Worm (Caenorhabditis elegans) whole organism, L4/young adult: Measurements from ENCODE around the gene egl-26.

ENCODE experiments used
- W03F9.2 ChIP-seq: fragments of 150-350 bp; optimal IDR thresholded peaks from 2 replicates; lab custom pipeline; 2014; ENCODE audit warnings: missing biosample characterization, missing genetic modification characterization
- dao-5 ChIP-seq: sonication (generic microtip); optimal IDR thresholded peaks from 2 replicates; lab custom pipeline; 2016; ENCODE audit warnings: missing genotype, missing genetic modification characterization, moderate library complexity, missing compliant biosample characterization
- him-1 ChIP-seq: sonication (generic microtip); optimal IDR thresholded peaks from 2 replicates; lab custom pipeline; 2016; ENCODE audit warnings: missing genotype, missing genetic modification reagents, missing genetic modification characterization, missing compliant biosample characterization

egl-26 gene

ce11 chrII:69354-69753 is at the start of gene egl-26:
Gene egl-26 (plus strand): TSS chrII:69654.
- TF ChIP-seq dao-5 (tag; lab: Kevin White, UChicago) (no peak), him-1 (tag; lab: Kevin White, UChicago) (no peak), W03F9.2 (tag; lab: Kevin White, UChicago) (no peak)

- no peak for TF ChIP-seq W03F9.2 (tag; lab: Kevin White, UChicago)
- no peak for TF ChIP-seq him-1 (tag; lab: Kevin White, UChicago)
- no peak for TF ChIP-seq dao-5 (tag; lab: Kevin White, UChicago)
These were observed 47.5 kb upstream of the egl-26 start for ce11 chrII:21953-22352.

ce11 chrII:23025-23424 is 46.4 kb upstream of the egl-26 start, which contains the start of gene sqt-2:
Gene sqt-2 (plus strand): TSS chrII:23325.
- no peak for TF ChIP-seq him-1 (tag; lab: Kevin White, UChicago)
- TF ChIP-seq dao-5 (tag; lab: Kevin White, UChicago): no peak
- no peak for TF ChIP-seq W03F9.2 (tag; lab: Kevin White, UChicago)

ce11 chrII:23739-24138 is 45.7 kb upstream of the egl-26 start:
- TF ChIP-seq dao-5 (tag; lab: Kevin White, UChicago): no peak
- no peak for TF ChIP-seq W03F9.2 (tag; lab: Kevin White, UChicago)
- no peak for TF ChIP-seq him-1 (tag; lab: Kevin White, UChicago)

- TF ChIP-seq W03F9.2 (tag; lab: Kevin White, UChicago) (peak; percentile 73), dao-5 (tag; lab: Kevin White, UChicago) (no peak)
These were observed 44.9 kb upstream of the egl-26 start, which contains the start of gene enee-1 for ce11 chrII:24559-24998. Gene enee-1 (plus strand): TSS chrII:24666.

- no peak for TF ChIP-seq him-1 (tag; lab: Kevin White, UChicago)
- TF ChIP-seq W03F9.2 (tag; lab: Kevin White, UChicago): no peak
- no peak for TF ChIP-seq dao-5 (tag; lab: Kevin White, UChicago)
These were observed 41.2 kb upstream of the egl-26 start, which contains the start of gene F23F1.4 for ce11 chrII:28283-28682. Gene F23F1.4 (minus strand): TSS chrII:28423.

ce11 chrII:29578-29977 is 39.9 kb upstream of the egl-26 start:
- TF ChIP-seq dao-5 (tag; lab: Kevin White, UChicago) (no peak), him-1 (tag; lab: Kevin White, UChicago) (no peak), W03F9.2 (tag; lab: Kevin White, UChicago) (no peak)

- TF ChIP-seq dao-5 (tag; lab: Kevin White, UChicago): no peak
These were observed 37.9 kb upstream of the egl-26 start, which contains the start of the genes F23F1.5 and fbxc-54 for ce11 chrII:31521-31920. Gene F23F1.5 (minus strand): TSS chrII:31584. Gene fbxc-54 (plus strand): TSS chrII:31719.

ce11 chrII:33904-34303 is 35.5 kb upstream of the egl-26 start, which contains the start of gene F23F1.2:
Gene F23F1.2 (plus strand): TSS chrII:34204.
- no peak for TF ChIP-seq him-1 (tag; lab: Kevin White, UChicago)
- no peak for TF ChIP-seq W03F9.2 (tag; lab: Kevin White, UChicago)
- no peak for TF ChIP-seq dao-5 (tag; lab: Kevin White, UChicago)

ce11 chrII:37213-37612 is 32.2 kb upstream of the egl-26 start, which contains the start of gene F23F1.6:
Gene F23F1.6 (minus strand): TSS chrII:37313.
- TF ChIP-seq dao-5 (tag; lab: Kevin White, UChicago): no peak

- TF ChIP-seq W03F9.2 (tag; lab: Kevin White, UChicago) (no peak), him-1 (tag; lab: Kevin White, UChicago) (no peak), dao-5 (tag; lab: Kevin White, UChicago) (no peak)
These were observed 30.0 kb upstream of the egl-26 start, which contains the start of gene spp-24 for ce11 chrII:39437-39836. Gene spp-24 (minus strand): TSS chrII:39537.

ce11 chrII:41914-42313 is 27.5 kb upstream of the egl-26 start, which contains the start of gene F23F1.10:
Gene F23F1.10 (minus strand): TSS chrII:41982.
- no peak for TF ChIP-seq dao-5 (tag; lab: Kevin White, UChicago)
- TF ChIP-seq W03F9.2 (tag; lab: Kevin White, UChicago): no peak
- no peak for TF ChIP-seq him-1 (tag; lab: Kevin White, UChicago)

- TF ChIP-seq W03F9.2 (tag; lab: Kevin White, UChicago) (peak; percentile 79), dao-5 (tag; lab: Kevin White, UChicago) (no peak)
These were observed 25.8 kb upstream of the egl-26 start, which contains the start of gene nfyc-1 for ce11 chrII:43640-44039. Gene nfyc-1 (plus strand): TSS chrII:43907.

- TF ChIP-seq him-1 (tag; lab: Kevin White, UChicago): no peak
- TF ChIP-seq W03F9.2 (tag; lab: Kevin White, UChicago): no peak
- no peak for TF ChIP-seq dao-5 (tag; lab: Kevin White, UChicago)
These were observed 24.7 kb upstream of the egl-26 start, which contains the start of gene rpoa-49 for ce11 chrII:44740-45139. Gene rpoa-49 (plus strand): TSS chrII:45040.
